Fruit fly (Drosophila melanogaster): ENCODE results near the gene CG16743.

The CG16743 gene

dm6 chr2L:10967257-10968008 lies 4.6 kb upstream of the CG16743 start (continued):
- TF ChIP-seq fd102C (GFP tag; optimal IDR thresholded peaks at IDR 0.05) (no peak), Drgx (GFP tag; IDR thresholded peaks at IDR 0.05) (no peak; the same call in 1 of the 2 replicates), Awh (GFP tag; IDR thresholded peaks at IDR 0.05) (peak; percentile 49), B-H2 (GFP tag; optimal IDR thresholded peaks at IDR 0.05) (no peak), CG12104 (GFP tag; optimal IDR thresholded peaks at IDR 0.05) (no peak), NfI (GFP tag; optimal IDR thresholded peaks at IDR 0.05) (no peak), CG8924 (tag; optimal IDR thresholded peaks at IDR 0.05) (no peak), dmrt11E (tag; optimal IDR thresholded peaks at IDR 0.05) (no peak), bab2 (GFP tag; optimal IDR thresholded peaks at IDR 0.05) (no peak), CG12659 (GFP tag; optimal IDR thresholded peaks at IDR 0.05) (peak; percentile 29), CG11696 (GFP tag; IDR thresholded peaks at IDR 0.05) (no peak), nom (GFP tag; optimal IDR thresholded peaks at IDR 0.05) (peak; percentile 95), Hmr (GFP tag; optimal IDR thresholded peaks at IDR 0.05) (no peak), Xrp1 (GFP tag; IDR thresholded peaks at IDR 0.05) (no peak), bowl (GFP tag; IDR thresholded peaks at IDR 0.05) (peak; percentile 30; the same call in 1 of the 2 replicates), CG8359 (GFP tag; optimal IDR thresholded peaks at IDR 0.05; ENCODE audit: borderline replicate concordance) (no peak), CG6254 (GFP tag; optimal IDR thresholded peaks at IDR 0.05) (peak; percentile 1), maf-S (GFP tag; optimal IDR thresholded peaks at IDR 0.05) (no peak), phol (tag; optimal IDR thresholded peaks at IDR 0.05) (no peak), CG14441 (GFP tag; IDR thresholded peaks at IDR 0.05) (no peak), CG1792 (GFP tag; optimal IDR thresholded peaks at IDR 0.05) (no peak), Dip3 (GFP tag; optimal IDR thresholded peaks at IDR 0.05) (no peak), CG8089 (GFP tag; optimal IDR thresholded peaks at IDR 0.05) (no peak), CG11504 (tag; optimal IDR thresholded peaks at IDR 0.05) (no peak), E2f1 (GFP tag; IDR thresholded peaks at IDR 0.05) (no peak), kay (GFP tag; optimal IDR thresholded peaks at IDR 0.05) (no peak), run (tag; optimal IDR thresholded peaks at IDR 0.05) (no peak), bcd (GFP tag; optimal IDR thresholded peaks at IDR 0.05) (no peak), CG9609 (GFP tag; optimal IDR thresholded peaks at IDR 0.05) (no peak), sens-2 (GFP tag; IDR thresholded peaks at IDR 0.05) (no peak), CG4854 (GFP tag; optimal IDR thresholded peaks at IDR 0.05) (no peak), az2 (GFP tag; optimal IDR thresholded peaks at IDR 0.05) (no peak), CG1024 (GFP tag; IDR thresholded peaks at IDR 0.05) (no peak), CG17361 (GFP tag; IDR thresholded peaks at IDR 0.05) (0 out of 3 replicates have a peak, but pooled peaks have one; percentile 9), onecut (GFP tag; IDR thresholded peaks at IDR 0.05) (no peak), otp (GFP tag; IDR thresholded peaks at IDR 0.05) (0 out of 3 replicates have a peak, but pooled peaks have one; percentile 24), CG9932 (GFP tag; IDR thresholded peaks at IDR 0.05) (no peak), CG14965 (GFP tag; optimal IDR thresholded peaks at IDR 0.05; ENCODE audit: borderline replicate concordance) (no peak), CG15073 (GFP tag; optimal IDR thresholded peaks at IDR 0.05) (no peak), Optix (GFP tag; IDR thresholded peaks at IDR 0.05) (no peak; the same call in 2 of the 3 replicates), CG13775 (GFP tag; optimal IDR thresholded peaks at IDR 0.05) (no peak), Jarid2 (GFP tag; optimal IDR thresholded peaks at IDR 0.05) (no peak), BtbVII (GFP tag; optimal IDR thresholded peaks at IDR 0.05) (no peak), CG2202 (tag; optimal IDR thresholded peaks at IDR 0.05) (no peak), PHDP (tag; optimal IDR thresholded peaks at IDR 0.05) (no peak), CG9437 (GFP tag; optimal IDR thresholded peaks at IDR 0.05) (no peak), pros (GFP tag; optimal IDR thresholded peaks at IDR 0.05) (no peak), D19A (tag; optimal IDR thresholded peaks at IDR 0.05) (no peak), chm (GFP tag; IDR thresholded peaks at IDR 0.05) (peak; percentile 62; the same call in 1 of the 2 replicates), Ptx1 (GFP tag; IDR thresholded peaks at IDR 0.05) (no peak)
